Worm (Caenorhabditis elegans): ENCODE results near the gene srbc-42.

The srbc-42 gene

ce11 chrV:2221764-2222163, 30.7 kb upstream of the srbc-42 start, which contains the start of gene nhr-128:
Gene nhr-128, plus strand, starts transcription at chrV:2222064.
- TF ChIP-seq ces-1 (GFP tag; optimal IDR thresholded peaks at IDR 0.05): no peak
- TF ChIP-seq dsc-1 (tag; optimal IDR thresholded peaks at IDR 0.05): no peak
- TF ChIP-seq unc-130 (tag; optimal IDR thresholded peaks at IDR 0.05): no peak

ce11 chrV:2218803-2219202, 27.8 kb upstream of the srbc-42 start, which contains the start of gene nhr-56:
Gene nhr-56, plus strand, starts transcription at chrV:2219004.
- TF ChIP-seq mab-9 (GFP tag; IDR thresholded peaks at IDR 0.05): no peak
- TF ChIP-seq lin-15B (tag; optimal IDR thresholded peaks at IDR 0.05): no peak
- no peak for TF ChIP-seq vab-15 (tag; optimal IDR thresholded peaks at IDR 0.05)
- TF ChIP-seq jun-1 (tag; optimal IDR thresholded peaks at IDR 0.05): peak; percentile 34
- no peak for TF ChIP-seq fos-1 (tag; optimal IDR thresholded peaks at IDR 0.05)
- peak in 1 of 2 experiments; percentile 63 for TF ChIP-seq lin-35 (GFP tag; optimal IDR thresholded peaks at IDR 0.05)
- TF ChIP-seq ztf-4 (tag; optimal IDR thresholded peaks at IDR 0.05): no peak
- TF ChIP-seq nhr-20 (tag; optimal IDR thresholded peaks at IDR 0.05): peak; percentile 80
- TF ChIP-seq lsy-2 (tag; optimal IDR thresholded peaks at IDR 0.05): peak in 1 of 2 experiments; percentile 42
- no peak for TF ChIP-seq nhr-84 (tag; optimal IDR thresholded peaks at IDR 0.05)
- TF ChIP-seq dpl-1 (GFP tag; optimal IDR thresholded peaks at IDR 0.05): peak in 1 of 3 experiments; percentile 21
- TF ChIP-seq ceh-90 (tag; optimal IDR thresholded peaks at IDR 0.05): no peak
- peak; percentile 32 for TF ChIP-seq swsn-7 (tag; optimal IDR thresholded peaks at IDR 0.05)
- no peak for TF ChIP-seq ztf-11 (tag; optimal IDR thresholded peaks at IDR 0.05)
- no peak for TF ChIP-seq pag-3 (tag; optimal IDR thresholded peaks at IDR 0.05; ENCODE audit: borderline replicate concordance, insufficient read depth)
- TF ChIP-seq alr-1 (tag; optimal IDR thresholded peaks at IDR 0.05; ENCODE audit: borderline replicate concordance): no peak
- TF ChIP-seq rnt-1 (tag; optimal IDR thresholded peaks at IDR 0.05): no peak
- no peak for TF ChIP-seq unc-30 (tag; optimal IDR thresholded peaks at IDR 0.05)
- TF ChIP-seq fkh-8 (tag; optimal IDR thresholded peaks at IDR 0.05): peak; percentile 19
- TF ChIP-seq nhr-47 (tag; optimal IDR thresholded peaks at IDR 0.05): peak; percentile 23
- TF ChIP-seq nhr-77 (tag; optimal IDR thresholded peaks at IDR 0.05): peak; percentile 15
- TF ChIP-seq unc-98 (GFP tag; IDR thresholded peaks at IDR 0.05): no peak
- peak; percentile 68 for TF ChIP-seq zip-4 (GFP tag; optimal IDR thresholded peaks at IDR 0.05)
- peak; percentile 23 to 28 for TF ChIP-seq efl-1 (optimal IDR thresholded peaks at IDR 0.05)
- peak; percentile 3 to 87 for TF ChIP-seq efl-1 (GFP tag; optimal IDR thresholded peaks at IDR 0.05 in 1 of 2)
- TF ChIP-seq irx-1 (tag; optimal IDR thresholded peaks at IDR 0.05): no peak
- peak; percentile 11 to 37 (median 13) for TF ChIP-seq ceh-82 (tag; optimal IDR thresholded peaks at IDR 0.05)
- TF ChIP-seq egl-27 (tag; optimal IDR thresholded peaks at IDR 0.05): no peak
- TF ChIP-seq unc-130 (tag; optimal IDR thresholded peaks at IDR 0.05): no peak
- no peak for TF ChIP-seq lin-39 (tag; optimal IDR thresholded peaks at IDR 0.05)
- no peak for TF ChIP-seq C34B4.2 (tag; optimal IDR thresholded peaks at IDR 0.05)
- no peak for TF ChIP-seq lin-13 (GFP tag; optimal IDR thresholded peaks at IDR 0.05)
- TF ChIP-seq ces-1 (GFP tag; optimal IDR thresholded peaks at IDR 0.05): no peak
- peak; percentile 72 for TF ChIP-seq nhr-85 (tag)
- no peak for TF ChIP-seq lin-14 (GFP tag; optimal IDR thresholded peaks at IDR 0.05)
- peak; percentile 60 for TF ChIP-seq mep-1 (tag; optimal IDR thresholded peaks at IDR 0.05)
- no peak for TF ChIP-seq hlh-4 (tag; optimal IDR thresholded peaks at IDR 0.05)
- TF ChIP-seq hlh-17 (GFP tag; optimal IDR thresholded peaks at IDR 0.05; ENCODE audit: borderline replicate concordance): no peak
- peak; percentile 27 for TF ChIP-seq elt-2 (tag; optimal IDR thresholded peaks at IDR 0.05)
- TF ChIP-seq C04F5.9 (tag; optimal IDR thresholded peaks at IDR 0.05): no peak
- TF ChIP-seq hpl-2 (GFP tag; optimal IDR thresholded peaks at IDR 0.05): no peak
- no peak for TF ChIP-seq F16B12.6 (tag; optimal IDR thresholded peaks at IDR 0.05)
- TF ChIP-seq sptf-1 (tag; optimal IDR thresholded peaks at IDR 0.05): no peak
- TF ChIP-seq nhr-237 (tag; optimal IDR thresholded peaks at IDR 0.05): no peak
- peak; percentile 39 for TF ChIP-seq blmp-1 (tag; optimal IDR thresholded peaks at IDR 0.05)
- no peak for TF ChIP-seq zag-1 (tag; optimal IDR thresholded peaks at IDR 0.05)
- no peak for TF ChIP-seq nhr-28 (tag; optimal IDR thresholded peaks at IDR 0.05)
- no peak for TF ChIP-seq mef-2 (tag; optimal IDR thresholded peaks at IDR 0.05)
- no peak for TF ChIP-seq ceh-63 (GFP tag; optimal IDR thresholded peaks at IDR 0.05)
- peak; percentile 14; the same call in 1 of the 2 replicates for TF ChIP-seq nhr-19 (GFP tag; conservative IDR thresholded peaks at IDR 0.05)

Data from whole organism, L1 larva.